Worm (Caenorhabditis elegans) whole organism, late embryonic: ENCODE data around the gene emc-3.

Experiments used
- C08G9.2 ChIP-seq: sonication (generic microtip); optimal IDR thresholded peaks from 2 replicates; lab custom pipeline; 2016; ENCODE audit warnings: mild to moderate bottlenecking, missing genetic modification characterization, moderate library complexity, missing compliant biosample characterization
- F13H6.1 ChIP-seq: sonication (generic microtip); optimal IDR thresholded peaks from 2 replicates; lab custom pipeline; 2016; ENCODE audit warnings: missing genetic modification characterization, missing compliant biosample characterization
- T23F11.4 ChIP-seq: fragments of 200-800 bp; sonication (Bioruptor generic); optimal IDR thresholded peaks from 2 replicates; lab custom pipeline; 2018; ENCODE audit warnings: mild to moderate bottlenecking, missing genetic modification characterization, missing compliant biosample characterization
- Y22D7AL.16 ChIP-seq: sonication (generic microtip); optimal IDR thresholded peaks from 2 replicates; lab custom pipeline; 2016; ENCODE audit warnings: missing genetic modification characterization, missing compliant biosample characterization
- ama-1 ChIP-seq: fragments of 150-350 bp; optimal IDR thresholded peaks from 2 replicates; lab custom pipeline; 2014
- ceh-18 ChIP-seq: sonication (generic microtip); optimal IDR thresholded peaks from 2 replicates; lab custom pipeline; 2016; ENCODE audit warnings: missing genetic modification characterization, missing compliant biosample characterization
- ceh-19 ChIP-seq: fragments of 200-800 bp; sonication (Bioruptor generic); optimal IDR thresholded peaks from 2 replicates; lab custom pipeline; 2018; ENCODE audit warnings: mild to moderate bottlenecking, missing genetic modification characterization, missing compliant biosample characterization
- ceh-2 ChIP-seq: sonication (generic microtip); optimal IDR thresholded peaks from 2 replicates; lab custom pipeline; 2016; ENCODE audit warnings: missing genotype, missing genetic modification characterization, missing compliant biosample characterization
- ceh-24 ChIP-seq: sonication (generic microtip); optimal IDR thresholded peaks from 2 replicates; lab custom pipeline; 2016; ENCODE audit warnings: mild to moderate bottlenecking, missing genetic modification characterization, missing compliant biosample characterization
- ceh-30 ChIP-seq: fragments of 150-350 bp; optimal IDR thresholded peaks from 2 replicates; lab custom pipeline; 2014; ENCODE audit warnings: missing biosample characterization, missing genetic modification characterization
- ceh-31 ChIP-seq: sonication (generic microtip); optimal IDR thresholded peaks from 2 replicates; lab custom pipeline; 2016; ENCODE audit warnings: missing genetic modification characterization, missing compliant biosample characterization
- ceh-34 ChIP-seq: sonication (generic microtip); optimal IDR thresholded peaks from 2 replicates; lab custom pipeline; 2016; ENCODE audit warnings: mild to moderate bottlenecking, missing genetic modification characterization, missing compliant biosample characterization
- ceh-45 ChIP-seq: fragments of 200-800 bp; sonication (Bioruptor generic); IDR thresholded peaks from 2 replicates; pipeline ENCODE4 v1.3.6; 2022; ENCODE audit warnings: missing genetic modification reagents, missing genetic modification characterization, missing compliant biosample characterization
- ceh-48 ChIP-seq: sonication (generic microtip); optimal IDR thresholded peaks from 2 replicates; lab custom pipeline; 2016; ENCODE audit warnings: missing genetic modification characterization, inconsistent platforms, missing compliant biosample characterization
- che-1 ChIP-seq: sonication (generic microtip); optimal IDR thresholded peaks from 2 replicates; lab custom pipeline; 2016; ENCODE audit warnings: mild to moderate bottlenecking, missing genetic modification characterization, missing compliant biosample characterization
- dmd-4 ChIP-seq: sonication (generic microtip); optimal IDR thresholded peaks from 2 replicates; lab custom pipeline; 2016; ENCODE audit warnings: borderline replicate concordance, missing genetic modification characterization, missing compliant biosample characterization
- elt-2 ChIP-seq: sonication (generic microtip); optimal IDR thresholded peaks from 2 replicates; lab custom pipeline; 2016; ENCODE audit warnings: missing genetic modification reagents, missing genetic modification characterization, missing compliant biosample characterization
- ets-4 ChIP-seq: sonication (generic microtip); optimal IDR thresholded peaks from 2 replicates; lab custom pipeline; 2016; ENCODE audit warnings: missing genetic modification characterization, missing compliant biosample characterization
- fkh-6 ChIP-seq: sonication (generic microtip); optimal IDR thresholded peaks from 2 replicates; lab custom pipeline; 2016; ENCODE audit warnings: missing genetic modification characterization, missing compliant biosample characterization
- hlh-13 ChIP-seq: fragments of 200-800 bp; sonication (Bioruptor generic); optimal IDR thresholded peaks from 2 replicates; lab custom pipeline; 2018; ENCODE audit warnings: mild to moderate bottlenecking, missing genetic modification characterization, missing compliant biosample characterization
- hlh-8 ChIP-seq: sonication (generic microtip); optimal IDR thresholded peaks from 2 replicates; lab custom pipeline; 2016; ENCODE audit warnings: missing genotype, missing genetic modification characterization, missing compliant biosample characterization
- lim-6 ChIP-seq: sonication (generic microtip); optimal IDR thresholded peaks from 2 replicates; lab custom pipeline; 2016; ENCODE audit warnings: missing genetic modification characterization, missing compliant biosample characterization
- lin-11 ChIP-seq: fragments of 200-800 bp; sonication (Bioruptor generic); optimal IDR thresholded peaks from 2 replicates; lab custom pipeline; 2018; ENCODE audit warnings: mild to moderate bottlenecking, missing genetic modification characterization, missing compliant biosample characterization
- madf-2 ChIP-seq: sonication (generic microtip); optimal IDR thresholded peaks from 2 replicates; lab custom pipeline; 2017; ENCODE audit warnings: missing genetic modification characterization, missing compliant biosample characterization
- mec-3 ChIP-seq: sonication (generic microtip); optimal IDR thresholded peaks from 2 replicates; lab custom pipeline; 2016; ENCODE audit warnings: borderline replicate concordance, missing genetic modification characterization, missing compliant biosample characterization
- npax-4 ChIP-seq: sonication (generic microtip); optimal IDR thresholded peaks from 2 replicates; lab custom pipeline; 2016; ENCODE audit warnings: missing genetic modification characterization, missing compliant biosample characterization
- odd-2 ChIP-seq: sonication (generic microtip); optimal IDR thresholded peaks from 2 replicates; lab custom pipeline; 2017; ENCODE audit warnings: antibody characterized with exemption, mild to moderate bottlenecking, missing genetic modification characterization, missing compliant biosample characterization
- pag-3 ChIP-seq: sonication (generic microtip); optimal IDR thresholded peaks from 2 replicates; lab custom pipeline; 2016; ENCODE audit warnings: missing compliant biosample characterization, missing genetic modification characterization, borderline replicate concordance
- pax-1 ChIP-seq: fragments of 150-350 bp; optimal IDR thresholded peaks from 2 replicates; lab custom pipeline; 2014; ENCODE audit warnings: missing biosample characterization, missing genetic modification characterization
- pha-2 ChIP-seq: sonication (generic microtip); optimal IDR thresholded peaks from 2 replicates; lab custom pipeline; 2017; ENCODE audit warnings: mild to moderate bottlenecking, missing genetic modification characterization, missing compliant biosample characterization
- pha-4 ChIP-seq: fragments of 150-350 bp; optimal IDR thresholded peaks from 2 replicates; lab custom pipeline; 2018; ENCODE audit warnings: missing biosample characterization, missing genetic modification reagents, missing genetic modification characterization
- pros-1 ChIP-seq: fragments of 150-350 bp; optimal IDR thresholded peaks from 2 replicates; lab custom pipeline; 2014; ENCODE audit warnings: missing biosample characterization, missing genetic modification reagents, missing genetic modification characterization
- ref-2 ChIP-seq: sonication (generic microtip); optimal IDR thresholded peaks from 2 replicates; lab custom pipeline; 2016; ENCODE audit warnings: missing genetic modification characterization, missing compliant biosample characterization
- sox-4 ChIP-seq: sonication (generic microtip); optimal IDR thresholded peaks from 2 replicates; lab custom pipeline; 2017; ENCODE audit warnings: mild to moderate bottlenecking, missing genetic modification characterization, inconsistent platforms, missing compliant biosample characterization
- unc-3 ChIP-seq, 2 experiments: fragments of 200-800 bp in 1 of 2; sonication (Bioruptor generic) in 1 of 2; sonication (generic microtip) in 1 of 2; conservative IDR thresholded peaks in 1 of 2; optimal IDR thresholded peaks in 1 of 2; 2 replicates each; pipeline versions ENCODE4 v1.3.6 to Lab custom; 2016 to 2022; ENCODE audit warnings: missing compliant biosample characterization in 2 of 2, missing genetic modification characterization in 2 of 2, missing genetic modification reagents in 1 of 2
- unc-42 ChIP-seq: sonication (generic microtip); optimal IDR thresholded peaks from 2 replicates; lab custom pipeline; 2016; ENCODE audit warnings: missing genotype, missing genetic modification characterization, missing compliant biosample characterization
- unc-55 ChIP-seq: sonication (generic microtip); optimal IDR thresholded peaks from 2 replicates; lab custom pipeline; 2017; ENCODE audit warnings: missing biosample characterization, missing genetic modification reagents, missing genetic modification characterization
- zip-5 ChIP-seq: sonication (generic microtip); optimal IDR thresholded peaks from 2 replicates; lab custom pipeline; 2016; ENCODE audit warnings: missing genetic modification characterization, missing compliant biosample characterization
- ztf-16 ChIP-seq: sonication (generic microtip); optimal IDR thresholded peaks from 2 replicates; lab custom pipeline; 2017; ENCODE audit warnings: missing genetic modification characterization, missing compliant biosample characterization

Gene emc-3

ce11 chrIV:13346078-13346477, 35.6 kb downstream of the emc-3 start:
- TF ChIP-seq unc-3 (GFP tag; conservative IDR thresholded peaks at IDR 0.05; lab: Robert Waterston, UW) (no peak), unc-3 (tag; optimal IDR thresholded peaks at IDR 0.05; lab: Kevin White, UChicago) (no peak), pros-1 (tag; lab: Kevin White, UChicago) (no peak), unc-55 (no peak), ama-1 (lab: Kevin White, UChicago) (no peak), ceh-31 (tag; lab: Kevin White, UChicago) (no peak), ceh-45 (GFP tag; lab: Robert Waterston, UW) (no peak), lin-11 (no peak)
- TF ChIP-seq, all 69 proteins: peak for 0

ce11 chrIV:13342555-13342954, 39.2 kb downstream of the emc-3 start, which contains the start of gene W02A2.5:
TSS of gene W02A2.5 (plus strand) at chrIV:13342855.
- TF ChIP-seq ref-2 (tag; lab: Kevin White, UChicago) (no peak), ets-4 (no peak), pha-4 (tag; lab: Kevin White, UChicago) (no peak), ceh-24 (no peak), odd-2 (tag; lab: Kevin White, UChicago) (no peak), pha-2 (tag; lab: Kevin White, UChicago) (no peak), C08G9.2 (tag; lab: Kevin White, UChicago) (no peak), ceh-45 (GFP tag; lab: Robert Waterston, UW) (no peak), ceh-2 (tag; lab: Kevin White, UChicago) (no peak), fkh-6 (tag; lab: Kevin White, UChicago) (no peak), hlh-8 (tag; lab: Kevin White, UChicago) (no peak)

ce11 chrIV:13334287-13334686, 47.4 kb downstream of the emc-3 start:
- TF ChIP-seq elt-2 (tag; lab: Kevin White, UChicago) (no peak), F13H6.1 (no peak), sox-4 (tag; lab: Kevin White, UChicago) (no peak), ama-1 (lab: Kevin White, UChicago) (no peak), madf-2 (tag; lab: Kevin White, UChicago) (no peak), npax-4 (no peak), ceh-19 (GFP tag; lab: Kevin White, UChicago) (no peak), ztf-16 (tag; lab: Kevin White, UChicago) (no peak), unc-42 (no peak), Y22D7AL.16 (tag; lab: Kevin White, UChicago) (no peak)

- TF ChIP-seq lin-11 (no peak), mec-3 (no peak), pros-1 (tag; lab: Kevin White, UChicago) (no peak), pha-4 (tag; lab: Kevin White, UChicago) (no peak), ceh-18 (tag; lab: Kevin White, UChicago) (no peak), unc-55 (no peak), dmd-4 (no peak), che-1 (tag; lab: Kevin White, UChicago) (no peak), pax-1 (tag; lab: Kevin White, UChicago) (no peak)
- TF ChIP-seq, all 69 proteins: peak for 0
Measured at ce11 chrIV:13331285-13331684, 50.4 kb downstream of the emc-3 start, which contains the start of gene pqn-74. TSS of gene pqn-74 (minus strand) at chrIV:13331406.

- TF ChIP-seq unc-42 (no peak), ceh-34 (tag; lab: Kevin White, UChicago) (no peak), ceh-48 (tag; lab: Kevin White, UChicago) (no peak), pag-3 (tag; lab: Kevin White, UChicago) (no peak), pros-1 (tag; lab: Kevin White, UChicago) (no peak), ceh-30 (tag; lab: Kevin White, UChicago) (no peak), fkh-6 (tag; lab: Kevin White, UChicago) (no peak), lim-6 (tag; lab: Kevin White, UChicago) (no peak), T23F11.4 (GFP tag; lab: Kevin White, UChicago) (no peak), hlh-13 (no peak), ceh-24 (no peak), pax-1 (tag; lab: Kevin White, UChicago) (no peak), zip-5 (tag; lab: Kevin White, UChicago) (no peak)
- TF ChIP-seq, all 69 proteins: peak for 0
Measured at ce11 chrIV:13330547-13330946, 51.2 kb downstream of the emc-3 start.
